Worm (Caenorhabditis elegans) whole organism, L3 larva: ENCODE results near the gene nos-2.

Experiments
- R02D3.7 ChIP-seq: fragments of 150-350 bp; optimal IDR thresholded peaks from 2 replicates; lab custom pipeline; 2014; ENCODE audit warnings: missing biosample characterization, missing genetic modification characterization
- ZK546.5 ChIP-seq: sonication (generic microtip); optimal IDR thresholded peaks from 2 replicates; lab custom pipeline; 2017; ENCODE audit warnings: missing biosample characterization, missing genetic modification characterization
- aly-2 ChIP-seq: fragments of 150-350 bp; optimal IDR thresholded peaks from 2 replicates; lab custom pipeline; 2014; ENCODE audit warnings: missing biosample characterization, missing genetic modification characterization
- ama-1 ChIP-seq: fragments of 150-350 bp; optimal IDR thresholded peaks from 2 replicates; lab custom pipeline; 2018
- ceh-16 ChIP-seq: sonication (generic microtip); optimal IDR thresholded peaks from 2 replicates; lab custom pipeline; 2017; ENCODE audit warnings: missing biosample characterization, missing genetic modification characterization
- ceh-82 ChIP-seq: fragments of 150-350 bp; optimal IDR thresholded peaks from 2 replicates; lab custom pipeline; 2014; ENCODE audit warnings: missing biosample characterization, missing genetic modification characterization
- ceh-9 ChIP-seq: sonication (generic microtip); optimal IDR thresholded peaks from 2 replicates; lab custom pipeline; 2018; ENCODE audit warnings: missing biosample characterization, missing genetic modification characterization
- daf-12 ChIP-seq: fragments of 150-350 bp; optimal IDR thresholded peaks from 2 replicates; lab custom pipeline; 2014; ENCODE audit warnings: missing biosample characterization, missing genetic modification reagents, missing genetic modification characterization
- egl-27 ChIP-seq: sonication (generic microtip); optimal IDR thresholded peaks from 4 replicates; lab custom pipeline; 2017; ENCODE audit warnings: missing biosample characterization, missing genetic modification reagents, missing genetic modification characterization
- egl-5 ChIP-seq: fragments of 150-350 bp; optimal IDR thresholded peaks from 2 replicates; lab custom pipeline; 2017; ENCODE audit warnings: missing biosample characterization, missing genetic modification reagents, missing genetic modification characterization, inconsistent platforms
- elt-1 ChIP-seq: fragments of 150-350 bp; optimal IDR thresholded peaks from 2 replicates; lab custom pipeline; 2014; ENCODE audit warnings: missing biosample characterization, missing genetic modification characterization
- elt-2 ChIP-seq: sonication (generic microtip); optimal IDR thresholded peaks from 2 replicates; lab custom pipeline; 2016; ENCODE audit warnings: missing genetic modification reagents, mild to moderate bottlenecking, missing genetic modification characterization, missing compliant biosample characterization
- eor-1 ChIP-seq, 2 experiments: fragments of 150-350 bp; optimal IDR thresholded peaks; 2 replicates each; lab custom pipeline; 2014 to 2018; ENCODE audit warnings: missing biosample characterization in 2 of 2, missing genetic modification characterization in 2 of 2
- fkh-10 ChIP-seq: sonication (generic microtip); optimal IDR thresholded peaks from 2 replicates; lab custom pipeline; 2017; ENCODE audit warnings: missing biosample characterization, missing genetic modification reagents, missing genetic modification characterization
- fos-1 ChIP-seq: fragments of 150-350 bp; optimal IDR thresholded peaks from 2 replicates; lab custom pipeline; 2014; ENCODE audit warnings: missing biosample characterization, missing genetic modification characterization
- jun-1 ChIP-seq: fragments of 150-350 bp; optimal IDR thresholded peaks from 2 replicates; lab custom pipeline; 2014; ENCODE audit warnings: missing biosample characterization, missing genetic modification reagents, missing genetic modification characterization
- lin-15B ChIP-seq: fragments of 150-350 bp; optimal IDR thresholded peaks from 2 replicates; lab custom pipeline; 2014; ENCODE audit warnings: missing biosample characterization, missing genetic modification characterization
- lin-39 ChIP-seq: fragments of 150-350 bp; optimal IDR thresholded peaks from 2 replicates; lab custom pipeline; 2018; ENCODE audit warnings: missing biosample characterization, missing genetic modification reagents, missing genetic modification characterization
- lsy-12 ChIP-seq: sonication (generic microtip); optimal IDR thresholded peaks from 2 replicates; lab custom pipeline; 2016; ENCODE audit warnings: mild to moderate bottlenecking, missing genetic modification characterization, missing compliant biosample characterization
- mdl-1 ChIP-seq: fragments of 150-350 bp; optimal IDR thresholded peaks from 2 replicates; lab custom pipeline; 2014; ENCODE audit warnings: missing biosample characterization, missing genetic modification characterization
- nfya-1 ChIP-seq: sonication (generic microtip); optimal IDR thresholded peaks from 2 replicates; lab custom pipeline; 2017; ENCODE audit warnings: missing genetic modification characterization, mild to moderate bottlenecking, missing compliant biosample characterization, antibody characterized with exemption, moderate library complexity; ENCODE audit not compliant: insufficient read depth
- nhr-11 ChIP-seq: fragments of 150-350 bp; optimal IDR thresholded peaks from 2 replicates; lab custom pipeline; 2014; ENCODE audit warnings: missing biosample characterization, missing genetic modification characterization
- nhr-12 ChIP-seq: fragments of 150-350 bp; optimal IDR thresholded peaks from 2 replicates; lab custom pipeline; 2014; ENCODE audit warnings: missing biosample characterization, missing genetic modification characterization
- nhr-23 ChIP-seq: fragments of 150-350 bp; optimal IDR thresholded peaks from 2 replicates; lab custom pipeline; 2014; ENCODE audit warnings: missing biosample characterization, missing genetic modification reagents, missing genetic modification characterization
- nhr-237 ChIP-seq: fragments of 150-350 bp; optimal IDR thresholded peaks from 2 replicates; lab custom pipeline; 2014; ENCODE audit warnings: missing biosample characterization, missing genetic modification characterization
- nhr-28 ChIP-seq: fragments of 150-350 bp; optimal IDR thresholded peaks from 2 replicates; lab custom pipeline; 2014; ENCODE audit warnings: missing biosample characterization, missing genetic modification characterization
- nhr-67 ChIP-seq: fragments of 150-350 bp; optimal IDR thresholded peaks from 2 replicates; lab custom pipeline; 2014; ENCODE audit warnings: missing biosample characterization, missing genetic modification characterization
- nhr-76 ChIP-seq: fragments of 150-350 bp; sonication (generic microtip); optimal IDR thresholded peaks from 5 replicates; lab custom pipeline; 2014; ENCODE audit warnings: missing biosample characterization, missing genetic modification characterization
- nhr-77 ChIP-seq: fragments of 150-350 bp; optimal IDR thresholded peaks from 2 replicates; lab custom pipeline; 2014; ENCODE audit warnings: missing biosample characterization, missing genetic modification characterization
- pha-4 ChIP-seq: fragments of 150-350 bp; optimal IDR thresholded peaks from 2 replicates; lab custom pipeline; 2014; ENCODE audit warnings: missing biosample characterization, missing genetic modification reagents, missing genetic modification characterization
- pqm-1 ChIP-seq: fragments of 150-350 bp; optimal IDR thresholded peaks from 2 replicates; lab custom pipeline; 2017; ENCODE audit warnings: missing biosample characterization, missing genetic modification characterization, inconsistent platforms
- skn-1 ChIP-seq: fragments of 150-350 bp; optimal IDR thresholded peaks from 2 replicates; lab custom pipeline; 2014; ENCODE audit warnings: missing biosample characterization, missing genetic modification characterization
- snpc-4 ChIP-seq: fragments of 150-350 bp; optimal IDR thresholded peaks from 2 replicates; lab custom pipeline; 2014; ENCODE audit warnings: missing biosample characterization, missing genetic modification characterization
- tbx-2 ChIP-seq: sonication (generic microtip); optimal IDR thresholded peaks from 2 replicates; lab custom pipeline; 2016; ENCODE audit warnings: mild to moderate bottlenecking, missing genetic modification characterization, missing compliant biosample characterization
- unc-39 ChIP-seq: sonication (generic microtip); optimal IDR thresholded peaks from 4 replicates; lab custom pipeline; 2017; ENCODE audit warnings: missing biosample characterization, missing genetic modification characterization
- ztf-11 ChIP-seq: fragments of 150-350 bp; optimal IDR thresholded peaks from 2 replicates; lab custom pipeline; 2014; ENCODE audit warnings: missing biosample characterization, missing genetic modification characterization
- ztf-4 ChIP-seq: fragments of 150-350 bp; optimal IDR thresholded peaks from 2 replicates; lab custom pipeline; 2014; ENCODE audit warnings: missing biosample characterization, missing genetic modification characterization

Gene nos-2

DNA sequence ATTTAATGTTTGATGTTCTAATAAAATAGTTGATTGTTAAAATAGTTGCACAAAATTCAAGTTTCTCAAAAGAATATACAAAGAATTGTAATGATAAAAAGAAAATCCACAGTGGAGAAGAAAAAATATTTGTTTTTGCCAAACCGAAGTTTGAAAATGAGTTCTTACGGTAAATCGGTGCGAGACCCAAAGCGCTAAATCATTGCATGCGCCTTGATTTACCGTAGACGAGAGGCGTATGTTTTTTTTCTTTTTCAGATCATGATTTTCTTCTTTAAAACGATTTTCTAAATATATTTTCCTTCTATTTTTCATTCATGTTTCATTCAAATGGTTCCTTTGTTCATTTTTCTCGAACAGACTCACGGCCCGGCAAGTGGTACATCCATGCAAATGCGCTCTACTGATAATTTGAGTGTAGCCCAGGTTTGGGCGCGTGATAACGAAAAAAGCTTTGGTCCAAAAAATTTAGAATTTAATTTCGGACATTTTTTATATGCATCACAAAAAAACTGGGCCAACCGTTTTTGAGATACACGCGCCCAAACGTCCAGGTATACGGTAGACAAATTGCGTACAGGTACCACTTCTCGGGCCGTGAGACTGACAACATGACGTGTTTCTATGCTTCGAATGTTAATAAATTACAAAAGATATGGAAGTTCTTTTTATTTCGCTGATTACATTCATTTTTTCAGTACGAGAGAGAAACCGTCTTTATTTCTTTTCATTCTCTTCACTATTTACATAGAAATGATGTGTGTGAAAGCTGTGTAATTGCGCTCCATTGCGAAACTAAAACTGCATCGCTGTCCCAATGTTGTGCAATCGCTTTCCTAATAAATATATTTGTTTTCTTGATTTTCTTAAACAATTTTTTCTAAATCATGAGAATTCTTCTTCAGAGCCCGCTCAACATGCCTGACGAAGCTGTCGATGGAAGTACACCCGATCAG lies 40.2 kb upstream of the nos-2 start, which contains the start of gene znf-598:
Gene znf-598, plus strand, starts transcription at position 906 of the 956 bp plus-strand sequence.
- TF ChIP-seq lin-15B (tag; lab: Kevin White, UChicago) (peak; percentile 64), nhr-23 (tag; lab: Kevin White, UChicago) (peak; percentile 16), nhr-11 (tag; lab: Kevin White, UChicago) (no peak), lsy-12 (tag; lab: Kevin White, UChicago) (no peak), ama-1 (lab: Kevin White, UChicago) (no peak), ztf-11 (tag; lab: Kevin White, UChicago) (no peak), nhr-77 (tag; lab: Kevin White, UChicago) (no peak), elt-2 (tag; lab: Kevin White, UChicago) (peak; percentile 72), nhr-237 (tag; lab: Kevin White, UChicago) (no peak), pqm-1 (tag; lab: Kevin White, UChicago) (peak; percentile 40), skn-1 (no peak), pha-4 (peak; percentile 84), snpc-4 (tag; lab: Kevin White, UChicago) (peak; percentile 64)

DNA sequence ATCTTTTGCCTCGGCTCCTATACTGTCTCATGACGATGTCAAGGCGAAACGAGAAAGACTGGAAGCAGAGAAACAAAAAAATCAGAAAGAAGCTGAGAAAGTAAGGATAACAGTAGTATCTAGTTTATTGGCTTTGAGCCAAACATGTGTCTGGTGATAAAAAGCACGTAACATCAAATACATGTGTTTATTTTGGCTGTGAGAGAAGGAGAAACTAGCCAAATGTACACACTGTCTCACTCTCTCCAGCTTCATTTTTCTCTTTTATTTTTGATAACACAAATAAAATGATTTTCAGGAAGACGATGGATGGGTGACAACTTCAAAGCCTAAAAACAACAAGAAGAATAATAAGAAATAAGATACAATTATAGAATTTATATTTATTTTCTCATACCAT lies 35.9 kb upstream of the nos-2 start:
- TF ChIP-seq eor-1 (tag; optimal IDR thresholded peaks at IDR 0.05; lab: Kevin White, UChicago), result no peak
- peak; percentile 68 for TF ChIP-seq pha-4

DNA sequence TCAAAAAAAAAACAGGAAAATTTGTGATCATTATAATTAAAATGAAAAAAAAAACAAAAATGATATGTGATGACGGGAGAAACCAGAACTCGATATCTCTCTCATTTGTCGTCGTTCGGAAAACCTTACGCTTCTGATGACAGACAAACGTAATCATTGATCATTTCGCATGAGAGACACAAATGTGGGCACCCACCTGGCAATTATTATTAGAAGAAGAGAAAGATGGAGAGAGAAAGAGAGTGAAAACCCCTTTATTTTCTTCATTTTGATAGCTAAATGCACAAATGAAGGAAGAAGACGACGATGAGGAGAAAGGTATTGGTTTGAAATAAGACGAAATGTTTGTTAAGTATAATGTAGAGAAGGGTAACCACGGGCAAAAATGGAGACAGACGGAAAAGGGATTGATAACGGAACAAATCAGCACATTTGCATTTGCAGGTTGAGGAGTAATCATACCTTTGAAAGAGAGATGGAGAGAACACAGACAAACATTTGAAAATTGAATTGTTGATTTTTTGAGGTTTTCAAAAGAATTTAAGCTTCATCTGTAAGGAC lies 34.2 kb upstream of the nos-2 start:
- peak; percentile 47 for TF ChIP-seq pha-4
- TF ChIP-seq pqm-1 (tag; lab: Kevin White, UChicago), result peak; percentile 63
- peak; percentile 78 for TF ChIP-seq elt-2 (tag; lab: Kevin White, UChicago)
- no peak for TF ChIP-seq nhr-28

DNA sequence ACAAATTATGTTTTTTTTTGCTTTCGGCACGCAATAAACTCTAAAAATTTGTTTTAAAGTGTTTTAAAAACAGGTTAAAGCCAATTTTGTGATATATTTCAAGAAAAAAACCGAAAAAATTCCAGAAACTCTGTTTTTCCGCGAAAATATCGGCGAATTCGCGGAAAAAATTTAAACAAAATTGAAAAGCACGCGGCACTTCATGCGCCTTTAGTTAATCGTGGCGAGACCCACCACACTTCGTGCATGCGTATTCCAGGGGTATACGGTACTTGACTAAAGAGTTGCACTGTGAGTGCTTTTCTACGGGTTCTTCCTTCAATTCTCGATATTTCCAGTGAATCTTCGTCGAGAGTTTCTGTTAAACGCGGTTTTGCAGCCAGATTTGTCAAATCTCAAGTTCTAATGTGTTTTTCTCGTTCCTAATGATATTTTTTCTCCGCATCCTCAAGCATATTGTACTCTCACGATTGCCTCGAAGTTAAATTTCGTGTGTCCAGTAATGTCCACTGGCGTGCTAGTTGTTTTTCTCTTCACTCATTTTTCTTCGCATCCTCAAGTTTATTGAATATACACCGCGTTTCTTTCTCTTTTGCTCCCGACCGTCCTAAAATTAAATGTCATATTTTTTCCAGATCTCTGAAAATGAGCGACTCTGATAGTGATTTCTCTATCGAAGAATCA lies 27.6 kb upstream of the nos-2 start, which contains the start of gene cin-4:
Gene cin-4, plus strand, starts transcription at position 634 of the 684 bp plus-strand sequence.
- TF ChIP-seq nfya-1 (tag; lab: Kevin White, UChicago) (no peak), aly-2 (tag; lab: Kevin White, UChicago) (no peak), ceh-16 (tag; lab: Kevin White, UChicago) (no peak), ztf-4 (tag; lab: Kevin White, UChicago) (no peak), egl-5 (tag; lab: Kevin White, UChicago) (no peak), unc-39 (no peak)
- TF ChIP-seq, all 47 proteins: peak for 0

DNA sequence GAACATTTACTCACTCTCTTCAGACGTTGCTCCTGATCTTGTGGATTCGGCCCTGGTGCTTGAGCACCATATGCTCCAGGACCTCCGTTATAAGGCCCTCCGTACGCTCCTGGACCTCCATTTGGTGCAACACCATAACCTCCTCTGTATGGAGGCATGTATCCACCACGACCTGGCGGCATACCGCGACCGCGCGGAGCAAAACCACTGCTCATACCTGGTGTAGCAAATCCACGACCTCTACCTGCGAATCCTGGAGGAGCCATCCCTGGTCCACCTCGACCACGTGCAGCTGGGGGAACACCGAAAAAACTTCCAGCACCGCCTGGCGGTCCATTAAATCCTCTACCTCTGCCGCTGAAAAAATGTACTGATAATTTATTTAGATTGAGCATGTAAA lies 15.9 kb upstream of the nos-2 start:
- TF ChIP-seq nhr-28, result no peak
- no peak for TF ChIP-seq mdl-1 (tag; lab: Kevin White, UChicago)
- TF ChIP-seq eor-1 (tag; optimal IDR thresholded peaks at IDR 0.05; lab: Kevin White, UChicago), result no peak
- no peak for TF ChIP-seq ztf-11 (tag; lab: Kevin White, UChicago)
- TF ChIP-seq nhr-76 (tag; lab: Kevin White, UChicago), result no peak
- no peak for TF ChIP-seq aly-2 (tag; lab: Kevin White, UChicago)
- no peak for TF ChIP-seq pha-4
- no peak for TF ChIP-seq egl-5 (tag; lab: Kevin White, UChicago)

DNA sequence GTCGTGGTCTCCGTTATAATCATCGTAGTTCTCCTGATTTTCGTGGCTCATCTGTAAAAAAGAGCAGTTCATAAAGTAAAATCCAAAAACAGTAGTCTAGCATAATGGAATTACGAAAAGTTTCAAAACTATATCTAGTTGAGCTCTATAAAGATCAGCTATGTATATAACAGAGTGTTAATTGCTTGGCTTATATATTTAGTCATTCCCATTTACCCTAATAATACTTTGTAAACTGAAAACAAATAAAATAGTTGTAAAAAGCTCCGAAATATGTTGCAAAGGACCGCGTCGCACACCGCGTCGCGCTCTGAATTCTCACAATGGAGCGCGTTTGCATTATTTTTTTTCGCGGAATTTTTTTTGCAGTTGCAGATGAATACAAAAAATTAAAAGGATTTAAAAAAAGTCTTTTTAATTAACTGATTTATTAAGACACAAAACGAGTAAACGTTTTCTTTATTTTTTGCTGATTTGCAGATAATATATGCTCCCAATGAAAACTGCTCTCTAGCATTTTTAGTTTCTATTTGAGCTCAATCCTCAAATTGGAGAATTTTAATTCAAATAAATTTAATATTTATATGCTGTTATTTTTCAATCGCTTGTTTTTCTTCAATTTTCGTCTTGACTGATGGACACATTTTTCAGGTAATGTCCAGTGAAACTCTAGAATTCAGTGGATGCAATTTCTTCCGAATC lies 15.2 kb upstream of the nos-2 start, which contains the start of the genes tcer-1 and ZK1127.5:
Gene tcer-1, minus strand, starts transcription at position 51 of the 702 bp plus-strand sequence.
Gene ZK1127.5, plus strand, starts transcription at position 652 of the 702 bp plus-strand sequence.
- no peak for TF ChIP-seq aly-2 (tag; lab: Kevin White, UChicago)
- TF ChIP-seq egl-27, result no peak
- no peak for TF ChIP-seq ceh-82 (tag; lab: Kevin White, UChicago)
- TF ChIP-seq R02D3.7 (tag; lab: Kevin White, UChicago), result no peak
- no peak for TF ChIP-seq nhr-12 (tag; lab: Kevin White, UChicago)
- no peak for TF ChIP-seq daf-12 (tag; lab: Kevin White, UChicago)
- TF ChIP-seq ceh-16 (tag; lab: Kevin White, UChicago), result no peak
- TF ChIP-seq nhr-67, result no peak
- TF ChIP-seq fos-1 (tag; lab: Kevin White, UChicago), result no peak
- no peak for TF ChIP-seq mdl-1 (tag; lab: Kevin White, UChicago)
- peak; percentile 74 for TF ChIP-seq nfya-1 (tag; lab: Kevin White, UChicago)
- TF ChIP-seq skn-1, result no peak
- TF ChIP-seq elt-1 (tag; lab: Kevin White, UChicago), result no peak
- no peak for TF ChIP-seq ZK546.5 (tag; lab: Kevin White, UChicago)
- TF ChIP-seq lin-39 (tag; lab: Kevin White, UChicago), result peak; percentile 20
- no peak for TF ChIP-seq tbx-2 (tag; lab: Kevin White, UChicago)
- no peak for TF ChIP-seq fkh-10 (GFP tag; lab: Kevin White, UChicago)
- TF ChIP-seq nhr-23 (tag; lab: Kevin White, UChicago), result peak; percentile 39
- TF ChIP-seq ceh-9 (tag; lab: Kevin White, UChicago), result no peak
- no peak for TF ChIP-seq nhr-77 (tag; lab: Kevin White, UChicago)
- TF ChIP-seq pha-4, result peak; percentile 83
- TF ChIP-seq jun-1 (tag; lab: Kevin White, UChicago), result no peak
- TF ChIP-seq lin-15B (tag; lab: Kevin White, UChicago), result peak; percentile 77
